Worm (Caenorhabditis elegans): ENCODE data around the gene srbc-48.
"Not testable (repeated sequence)": the region's sequence is repeated elsewhere in the genome, so short reads cannot be mapped to it uniquely, and the experiment has no call there.

- TF ChIP-seq ceh-16, elt-1 (tag; optimal IDR thresholded peaks at IDR 0.05): not testable (repeated sequence)
Measured at ce11 chrV:15802623-15803022, 17.5 kb upstream of the srbc-48 start, which contains the start of gene T26E4.9.
